Worm (Caenorhabditis elegans) whole organism, midembryonic: ENCODE data around the gene hpd-1.

Source experiments
- flt-1 ChIP-seq: fragments of 200-800 bp; sonication (Bioruptor generic); IDR thresholded peaks from 2 replicates; pipeline ENCODE4 v1.3.6; 2022; ENCODE audit warnings: missing genetic modification characterization, missing compliant biosample characterization
- klf-2 ChIP-seq: fragments of 200-800 bp; sonication (Bioruptor generic); conservative IDR thresholded peaks from 2 replicates; pipeline ENCODE4 v1.3.6; 2022; ENCODE audit warnings: missing genetic modification reagents, missing genetic modification characterization, missing compliant biosample characterization

DNA sequence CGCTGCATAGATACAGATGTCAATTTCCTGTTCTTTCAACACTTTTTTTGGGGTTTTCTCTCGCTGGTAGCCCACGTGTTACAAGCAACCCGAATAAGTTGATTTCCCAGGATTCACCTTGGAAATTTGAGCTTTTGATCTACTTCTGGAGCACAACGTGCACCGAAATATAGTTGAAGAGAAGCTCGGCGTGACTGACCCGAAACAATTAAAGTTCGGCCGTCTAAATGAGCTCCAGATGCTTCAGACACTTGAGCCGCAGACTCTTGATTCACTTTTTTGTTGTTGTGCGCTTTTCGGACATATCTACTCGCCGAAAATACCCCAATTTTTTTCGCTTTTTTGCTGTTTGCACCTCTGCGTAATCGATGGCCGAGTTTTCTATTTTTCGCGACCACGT, 16.4 kb upstream of the hpd-1 start:
- TF ChIP-seq klf-2 (no peak), flt-1 (GFP tag; lab: Robert Waterston, UW) (no peak)
